Worm (Caenorhabditis elegans) whole organism, L1 larva: Measurements from ENCODE around the gene ncx-3.

ENCODE experiments used
- Y116A8C.19 ChIP-seq: sonication (generic microtip); optimal IDR thresholded peaks from 2 replicates; lab custom pipeline; 2016; ENCODE audit warnings: missing compliant biosample characterization, missing genetic modification characterization, borderline replicate concordance
- alr-1 ChIP-seq: fragments of 200-800 bp; sonication (Bioruptor generic); optimal IDR thresholded peaks from 2 replicates; lab custom pipeline; 2018; ENCODE audit warnings: borderline replicate concordance, mild to moderate bottlenecking, missing genetic modification characterization, missing compliant biosample characterization
- skn-1 ChIP-seq: fragments of 150-350 bp; optimal IDR thresholded peaks from 2 replicates; lab custom pipeline; 2014; ENCODE audit warnings: missing biosample characterization, missing genetic modification characterization

The ncx-3 gene

ce11 chrIV:10771296-10771695 is 54.8 kb downstream of the ncx-3 start:
- no peak for TF ChIP-seq skn-1 (tag; lab: Kevin White, UChicago)
- TF ChIP-seq alr-1 (tag; lab: Kevin White, UChicago): no peak
- no peak for TF ChIP-seq Y116A8C.19 (tag; lab: Kevin White, UChicago)
- TF ChIP-seq, all 84 proteins: peak for 0
